Worm (Caenorhabditis elegans): ENCODE results near the gene ZK637.14.
A peak's percentile ranks its signal among the peaks of the same experiment; 100 is the strongest.

The ZK637.14 gene

ce11 chrIII:8850482-8851047 is 38.4 kb downstream of the ZK637.14 start, which contains the start of gene F44E2.9 (continued):
- TF ChIP-seq lim-7 (GFP tag; IDR thresholded peaks at IDR 0.05) (no peak), dpl-1 (GFP tag; optimal IDR thresholded peaks at IDR 0.05) (peak; percentile 92), nhr-102 (tag; optimal IDR thresholded peaks at IDR 0.05) (no peak), lin-13 (GFP tag; optimal IDR thresholded peaks at IDR 0.05) (peak; percentile 52), mxl-3 (GFP tag; optimal IDR thresholded peaks at IDR 0.05) (peak; percentile 13), T20F7.1 (GFP tag; optimal IDR thresholded peaks at IDR 0.05) (no peak)

ce11 chrIII:8849507-8849906 is 39.4 kb downstream of the ZK637.14 start, which contains the start of gene F44E2.8:
Gene F44E2.8, minus strand, starts transcription at chrIII:8849877.
- TF ChIP-seq attf-4 (tag; optimal IDR thresholded peaks at IDR 0.05): no peak
- TF ChIP-seq lin-38 (GFP tag; IDR thresholded peaks at IDR 0.05): peak; percentile 52
- TF ChIP-seq set-16 (GFP tag; IDR thresholded peaks at IDR 0.05): no peak
- TF ChIP-seq ceh-32 (tag; optimal IDR thresholded peaks at IDR 0.05; ENCODE audit: poor library complexity): no peak
- no peak for TF ChIP-seq mxl-3 (GFP tag; optimal IDR thresholded peaks at IDR 0.05)
- TF ChIP-seq daf-16 (GFP tag; optimal IDR thresholded peaks at IDR 0.05): no peak
- TF ChIP-seq daf-16 (tag; optimal IDR thresholded peaks at IDR 0.05): peak; percentile 8
- TF ChIP-seq T26A8.4 (GFP tag; IDR thresholded peaks at IDR 0.05): 0 out of 2 replicates have a peak, but pooled peaks have one; percentile 29
- TF ChIP-seq ztf-11 (tag; optimal IDR thresholded peaks at IDR 0.05): no peak
- TF ChIP-seq madf-9 (GFP tag; conservative IDR thresholded peaks at IDR 0.05): no peak
- no peak for TF ChIP-seq tag-97 (GFP tag; IDR thresholded peaks at IDR 0.05)
- peak in 1 of 2 experiments; percentile 23 for TF ChIP-seq unc-62 (GFP tag; optimal IDR thresholded peaks at IDR 0.05 in 1 of 2)
- TF ChIP-seq unc-62 (tag; optimal IDR thresholded peaks at IDR 0.05): no peak
- TF ChIP-seq F37D6.2 (tag; optimal IDR thresholded peaks at IDR 0.05): no peak
- no peak for TF ChIP-seq zfp-3 (GFP tag; conservative IDR thresholded peaks at IDR 0.05)

ce11 chrIII:8848372-8848771 is 40.6 kb downstream of the ZK637.14 start, which contains the start of gene F44E2.7:
Gene F44E2.7, minus strand, starts transcription at chrIII:8848472.
- TF ChIP-seq zip-2 (tag; optimal IDR thresholded peaks at IDR 0.05) (no peak), Y5F2A.4 (GFP tag; optimal IDR thresholded peaks at IDR 0.05) (no peak), R02D3.7 (tag; optimal IDR thresholded peaks at IDR 0.05) (no peak), lim-7 (GFP tag; IDR thresholded peaks at IDR 0.05) (no peak), mxl-3 (GFP tag; optimal IDR thresholded peaks at IDR 0.05) (no peak), nhr-237 (tag; optimal IDR thresholded peaks at IDR 0.05) (no peak), F37D6.2 (tag; optimal IDR thresholded peaks at IDR 0.05) (no peak), lir-3 (tag; optimal IDR thresholded peaks at IDR 0.05) (no peak), nhr-41 (GFP tag; IDR thresholded peaks at IDR 0.05) (no peak), mxl-2 (GFP tag; conservative IDR thresholded peaks at IDR 0.05) (no peak), nhr-10 (tag; optimal IDR thresholded peaks at IDR 0.05) (no peak), Y48G9A.11 (GFP tag; IDR thresholded peaks at IDR 0.05) (no peak), fkh-10 (GFP tag; optimal IDR thresholded peaks at IDR 0.05) (no peak), dmd-6 (GFP tag; IDR thresholded peaks at IDR 0.05) (no peak), php-3 (GFP tag; IDR thresholded peaks at IDR 0.05) (no peak), lin-15B (tag; optimal IDR thresholded peaks at IDR 0.05) (no peak), spr-3 (GFP tag; optimal IDR thresholded peaks at IDR 0.05) (no peak), lin-13 (GFP tag; optimal IDR thresholded peaks at IDR 0.05) (no peak)

- TF ChIP-seq daf-12 (tag; optimal IDR thresholded peaks at IDR 0.05) (no peak), lin-13 (GFP tag; optimal IDR thresholded peaks at IDR 0.05) (no peak), nhr-10 (tag; optimal IDR thresholded peaks at IDR 0.05) (no peak), hlh-11 (tag; optimal IDR thresholded peaks at IDR 0.05) (no peak), dpl-1 (GFP tag; optimal IDR thresholded peaks at IDR 0.05) (peak; percentile 74), dve-1 (tag; optimal IDR thresholded peaks at IDR 0.05; ENCODE audit: insufficient read depth) (peak; percentile 38), mep-1 (tag; optimal IDR thresholded peaks at IDR 0.05) (peak; percentile 39), dmd-8 (GFP tag; IDR thresholded peaks at IDR 0.05) (no peak), Y75B8A.6 (GFP tag; IDR thresholded peaks at IDR 0.05) (no peak), snpc-1.2 (GFP tag; IDR thresholded peaks at IDR 0.05) (no peak), F26F4.8 (GFP tag; conservative IDR thresholded peaks at IDR 0.05) (no peak), ztf-11 (tag; optimal IDR thresholded peaks at IDR 0.05) (no peak), nhr-77 (tag; optimal IDR thresholded peaks at IDR 0.05) (no peak), fos-1 (tag; optimal IDR thresholded peaks at IDR 0.05) (no peak), ztf-7 (tag; optimal IDR thresholded peaks at IDR 0.05) (no peak), lin-38 (GFP tag; IDR thresholded peaks at IDR 0.05) (peak; percentile 95), nhr-237 (tag; optimal IDR thresholded peaks at IDR 0.05) (no peak), spr-3 (GFP tag; optimal IDR thresholded peaks at IDR 0.05) (no peak), Y105C5A.15 (GFP tag; IDR thresholded peaks at IDR 0.05) (no peak), ceh-62 (tag; optimal IDR thresholded peaks at IDR 0.05) (no peak), daf-16 (GFP tag; optimal IDR thresholded peaks at IDR 0.05) (no peak), daf-16 (tag; optimal IDR thresholded peaks at IDR 0.05) (no peak)
Observed at ce11 chrIII:8847722-8848121, 41.2 kb downstream of the ZK637.14 start.

Measured in whole organism, L4 larva.